Fruit fly (Drosophila melanogaster) whole organism, prepupa: ENCODE measurements around the gene Acbp2.

Experiments
- CG11762 ChIP-seq: fragments of 200-800 bp; sonication (Bioruptor generic); optimal IDR thresholded peaks from 3 replicates; lab custom pipeline; 2016; ENCODE audit warnings: missing biosample characterization, missing genetic modification characterization; ENCODE audit not compliant: insufficient read depth
- CG15336 ChIP-seq: fragments of 200-800 bp; sonication (Bioruptor generic); IDR thresholded peaks from 2 replicates; pipeline ENCODE4 v1.3.6; 2022; ENCODE audit warnings: missing biosample characterization, missing genetic modification characterization
- CG16779 ChIP-seq: fragments of 200-800 bp; sonication (Bioruptor generic); optimal IDR thresholded peaks from 3 replicates; lab custom pipeline; 2017; ENCODE audit warnings: missing biosample characterization, mild to moderate bottlenecking, missing genetic modification characterization
- CG6163 ChIP-seq: fragments of 200-800 bp; sonication (Bioruptor generic); IDR thresholded peaks from 3 replicates; pipeline ENCODE4 v1.3.6; 2022; ENCODE audit warnings: missing biosample characterization, missing genetic modification characterization
- Hr39 ChIP-seq: fragments of 200-800 bp; sonication (Bioruptor generic); optimal IDR thresholded peaks from 2 replicates; lab custom pipeline; 2016; ENCODE audit warnings: missing biosample characterization, missing genetic modification characterization
- Lpt ChIP-seq: fragments of 200-800 bp; sonication (Bioruptor generic); optimal IDR thresholded peaks from 3 replicates; lab custom pipeline; 2016; ENCODE audit warnings: missing biosample characterization, missing genetic modification characterization
- Sox14 ChIP-seq: fragments of 200-800 bp; sonication (Bioruptor generic); optimal IDR thresholded peaks from 3 replicates; lab custom pipeline; 2016; ENCODE audit warnings: missing biosample characterization, missing genetic modification characterization
- eg ChIP-seq: fragments of 200-800 bp; sonication (Bioruptor generic); IDR thresholded peaks from 3 replicates; pipeline ENCODE4 v1.3.6; 2022; ENCODE audit warnings: missing biosample characterization, missing genetic modification characterization
- spab ChIP-seq: fragments of 200-800 bp; sonication (Bioruptor generic); optimal IDR thresholded peaks from 2 replicates; lab custom pipeline; 2017; ENCODE audit warnings: missing biosample characterization, mild to moderate bottlenecking, missing genetic modification characterization, missing genetic modification reagents
- svp ChIP-seq: fragments of 200-800 bp; sonication (Bioruptor generic); peaks from one replicate; lab custom pipeline; 2016; ENCODE audit warnings: missing biosample characterization, missing genetic modification characterization

dm6 chr3L:7149827-7150226 is 18.2 kb downstream of the Acbp2 start:
- TF ChIP-seq CG6163 (peak; percentile 83; the same call in 2 of the 3 replicates), Sox14 (GFP tag; lab: Kevin White, UChicago) (peak; percentile 28), CG11762 (GFP tag; lab: Kevin White, UChicago) (peak; percentile 69), svp (GFP tag; lab: Kevin White, UChicago) (no peak), eg (GFP tag; lab: Robert Waterston, UW) (peak; percentile 71), CG15336 (peak; percentile 85), Lpt (peak; percentile 66), Hr39 (GFP tag; lab: Kevin White, UChicago) (peak; percentile 43), CG16779 (peak; percentile 59), spab (GFP tag; lab: Kevin White, UChicago) (peak; percentile 82)
